Worm (Caenorhabditis elegans): Measurements from ENCODE around the gene F14H8.4.

DNA sequence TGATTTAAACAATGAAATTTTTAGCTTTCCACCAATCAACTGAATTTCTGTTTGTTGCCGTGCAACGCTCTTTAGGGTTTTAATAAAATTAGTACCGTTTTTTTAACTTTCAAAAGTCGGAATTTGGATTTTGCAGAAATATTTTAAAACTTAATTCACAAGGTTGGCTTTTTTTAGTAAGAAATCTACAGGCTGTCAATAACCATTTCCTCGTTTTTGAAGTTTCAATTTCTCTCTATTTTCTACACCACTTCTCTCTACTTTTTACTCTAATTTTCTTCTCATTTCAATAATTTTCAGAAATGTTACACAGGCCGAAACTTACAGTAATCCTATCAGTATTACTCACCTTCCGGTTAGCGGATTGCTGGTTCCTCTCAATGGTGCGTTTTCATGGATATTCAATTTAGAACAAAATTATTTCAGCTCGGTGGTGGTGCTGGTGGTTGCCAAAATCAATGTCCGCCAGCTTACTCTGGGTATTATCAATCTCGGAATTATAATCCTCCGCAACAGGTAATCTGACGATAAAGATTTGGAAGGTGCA is 45.4 kb upstream of the F14H8.4 start, which contains the start of the genes grd-12 and F02D8.1:
- TF ChIP-seq nhr-12 (tag; optimal IDR thresholded peaks at IDR 0.05) (no peak), nhr-76 (tag; optimal IDR thresholded peaks at IDR 0.05) (no peak), unc-39 (tag; optimal IDR thresholded peaks at IDR 0.05) (no peak), ceh-9 (tag; optimal IDR thresholded peaks at IDR 0.05) (no peak), zag-1 (tag; optimal IDR thresholded peaks at IDR 0.05) (no peak), nhr-43 (tag; optimal IDR thresholded peaks at IDR 0.05; ENCODE audit: poor library complexity, severe bottlenecking) (no peak), tbx-2 (tag; optimal IDR thresholded peaks at IDR 0.05) (no peak)

Measured in whole organism, L3 larva.